Worm (Caenorhabditis elegans): ENCODE data around the gene ttr-46.
"Not testable (repeated sequence)": the region's sequence is repeated elsewhere in the genome, so short reads cannot be mapped to it uniquely, and the experiment has no call there.

ttr-46 gene

ce11 chrV:9980731-9981483 is 29.9 kb downstream of the ttr-46 start, which contains the start of the genes ruvb-1 and tofu-1 (continued):
- TF ChIP-seq B0019.2 (GFP tag; conservative IDR thresholded peaks at IDR 0.05) (0 out of 2 replicates have a peak, but pooled peaks have one; percentile 45), snpc-4 (tag; optimal IDR thresholded peaks at IDR 0.05) (peak in 2 of 4 experiments; percentile 47 to 62), F23B12.7 (tag; optimal IDR thresholded peaks at IDR 0.05; ENCODE audit: insufficient read depth) (peak; percentile 37), K12H6.12 (tag; optimal IDR thresholded peaks at IDR 0.05) (peak; percentile 14), dpl-1 (GFP tag; optimal IDR thresholded peaks at IDR 0.05) (peak; percentile 12), nfyb-1 (GFP tag; IDR thresholded peaks at IDR 0.05) (peak; percentile 80; the same call in 1 of the 2 replicates), xnd-1 (tag; optimal IDR thresholded peaks at IDR 0.05) (peak; percentile 44), athp-1 (tag; optimal IDR thresholded peaks at IDR 0.05) (peak; percentile 43), madf-6 (GFP tag; IDR thresholded peaks at IDR 0.05) (peak; percentile 53; the same call in 1 of the 2 replicates)
- not testable (repeated sequence) for TF ChIP-seq snpc-4 (GFP tag; optimal IDR thresholded peaks at IDR 0.05)

- TF ChIP-seq lag-1 (GFP tag; IDR thresholded peaks at IDR 0.05), result no peak
- TF ChIP-seq ccch-3 (GFP tag; optimal IDR thresholded peaks at IDR 0.05), result no peak
- TF ChIP-seq hsf-1 (GFP tag; IDR thresholded peaks at IDR 0.05), result peak; percentile 27; the same call in 1 of the 2 replicates
- TF ChIP-seq die-1 (tag; optimal IDR thresholded peaks at IDR 0.05), result no peak
- TF ChIP-seq madf-6 (GFP tag; IDR thresholded peaks at IDR 0.05), result peak; percentile 14; the same call in 1 of the 2 replicates
- TF ChIP-seq K11D2.4 (GFP tag; IDR thresholded peaks at IDR 0.05), result no peak
These were observed 31.5 kb downstream of the ttr-46 start, which contains the start of gene C27H6.9 for ce11 chrV:9982568-9982967. TSS of gene C27H6.9 (plus strand) at chrV:9982868.

ce11 chrV:9983529-9983928 is 32.5 kb downstream of the ttr-46 start:
- TF ChIP-seq madf-3 (GFP tag; IDR thresholded peaks at IDR 0.05) (no peak), F57A8.1 (GFP tag; optimal IDR thresholded peaks at IDR 0.05) (no peak), Y79H2A.3 (GFP tag; conservative IDR thresholded peaks at IDR 0.05) (0 out of 2 replicates have a peak, but pooled peaks have one; percentile 25), hsf-1 (GFP tag; IDR thresholded peaks at IDR 0.05) (peak; percentile 41; the same call in 1 of the 2 replicates), cebp-1 (GFP tag; IDR thresholded peaks at IDR 0.05) (no peak), cebp-1 (tag; optimal IDR thresholded peaks at IDR 0.05) (peak; percentile 7), nhr-80 (tag; optimal IDR thresholded peaks at IDR 0.05) (no peak), efl-1 (GFP tag; optimal IDR thresholded peaks at IDR 0.05) (no peak), F57C9.4 (tag; optimal IDR thresholded peaks at IDR 0.05) (no peak), B0336.3 (GFP tag; IDR thresholded peaks at IDR 0.05) (0 out of 2 replicates have a peak, but pooled peaks have one; percentile 19), rpc-1 (optimal IDR thresholded peaks at IDR 0.05) (no peak), rpc-1 (tag; optimal IDR thresholded peaks at IDR 0.05) (no peak), pha-4 (tag; optimal IDR thresholded peaks at IDR 0.05) (no peak), ekl-4 (GFP tag; IDR thresholded peaks at IDR 0.05) (0 out of 2 replicates have a peak, but pooled peaks have one; percentile 8), F33H1.4 (GFP tag; IDR thresholded peaks at IDR 0.05) (no peak), Y53F4B.3 (GFP tag; IDR thresholded peaks at IDR 0.05) (no peak), hrde-1 (tag; optimal IDR thresholded peaks at IDR 0.05; ENCODE audit: borderline replicate concordance) (no peak), ztf-6 (GFP tag; IDR thresholded peaks at IDR 0.05) (no peak), rcor-1 (GFP tag; IDR thresholded peaks at IDR 0.05) (0 out of 2 replicates have a peak, but pooled peaks have one; percentile 11), Y56A3A.18 (GFP tag; IDR thresholded peaks at IDR 0.05) (peak; percentile 41; the same call in 1 of the 2 replicates), ztf-25 (GFP tag; IDR thresholded peaks at IDR 0.05) (no peak), nfyb-1 (GFP tag; IDR thresholded peaks at IDR 0.05) (peak; percentile 46; the same call in 1 of the 2 replicates), nhr-27 (tag; optimal IDR thresholded peaks at IDR 0.05) (no peak)

Measured in whole organism, young adult.